Worm (Caenorhabditis elegans) whole organism, L2 larva: Measurements from ENCODE around the gene srd-16.

Experiments
- C34F6.9 ChIP-seq: fragments of 150-350 bp; optimal IDR thresholded peaks from 2 replicates; lab custom pipeline; 2014; ENCODE audit warnings: missing biosample characterization, missing genetic modification characterization
- F13H6.1 ChIP-seq: sonication (generic microtip); optimal IDR thresholded peaks from 2 replicates; lab custom pipeline; 2016; ENCODE audit warnings: missing genetic modification characterization, missing compliant biosample characterization
- aly-2 ChIP-seq: fragments of 150-350 bp; optimal IDR thresholded peaks from 2 replicates; lab custom pipeline; 2014; ENCODE audit warnings: missing biosample characterization, missing genetic modification characterization
- blmp-1 ChIP-seq: sonication (generic microtip); optimal IDR thresholded peaks from 2 replicates; lab custom pipeline; 2017; ENCODE audit warnings: missing genetic modification characterization, mild to moderate bottlenecking, missing compliant biosample characterization, antibody characterized with exemption, moderate library complexity; ENCODE audit not compliant: insufficient read depth
- ceh-16 ChIP-seq: fragments of 150-350 bp; optimal IDR thresholded peaks from 2 replicates; lab custom pipeline; 2014; ENCODE audit warnings: missing biosample characterization, missing genetic modification characterization
- ceh-82 ChIP-seq: fragments of 150-350 bp; optimal IDR thresholded peaks from 2 replicates; lab custom pipeline; 2014; ENCODE audit warnings: missing biosample characterization, missing genetic modification characterization
- egl-27 ChIP-seq: sonication (generic microtip); optimal IDR thresholded peaks from 3 replicates; lab custom pipeline; 2017; ENCODE audit warnings: missing biosample characterization, missing genetic modification reagents, missing genetic modification characterization
- elt-1 ChIP-seq: fragments of 150-350 bp; optimal IDR thresholded peaks from 2 replicates; lab custom pipeline; 2014; ENCODE audit warnings: missing biosample characterization, missing genetic modification characterization
- elt-3 ChIP-seq: sonication (generic microtip); optimal IDR thresholded peaks from 2 replicates; lab custom pipeline; 2017; ENCODE audit warnings: missing biosample characterization, missing genetic modification characterization
- fos-1 ChIP-seq: fragments of 150-350 bp; optimal IDR thresholded peaks from 2 replicates; lab custom pipeline; 2014; ENCODE audit warnings: missing biosample characterization, missing genetic modification characterization
- gmeb-1 ChIP-seq: fragments of 150-350 bp; optimal IDR thresholded peaks from 2 replicates; lab custom pipeline; 2014; ENCODE audit warnings: missing biosample characterization, missing genetic modification characterization
- lin-13 ChIP-seq: fragments of 150-350 bp; optimal IDR thresholded peaks from 2 replicates; lab custom pipeline; 2014; ENCODE audit warnings: missing biosample characterization, missing genetic modification reagents, missing genetic modification characterization
- lin-39 ChIP-seq: fragments of 150-350 bp; optimal IDR thresholded peaks from 2 replicates; lab custom pipeline; 2014; ENCODE audit warnings: missing biosample characterization, missing genetic modification reagents, missing genetic modification characterization
- lsy-2 ChIP-seq, 2 experiments: fragments of 150-350 bp in 1 of 2; sonication (generic microtip) in 1 of 2; optimal IDR thresholded peaks; 2 replicates each; lab custom pipeline; 2014 to 2017; ENCODE audit warnings: missing biosample characterization in 2 of 2, missing genetic modification characterization in 2 of 2
- mab-5 ChIP-seq: fragments of 150-350 bp; optimal IDR thresholded peaks from 2 replicates; lab custom pipeline; 2014; ENCODE audit warnings: missing biosample characterization, missing genetic modification characterization
- mbf-1 ChIP-seq: sonication (generic microtip); optimal IDR thresholded peaks from 2 replicates; lab custom pipeline; 2017; ENCODE audit warnings: missing biosample characterization, missing genetic modification characterization
- mdl-1 ChIP-seq, 2 experiments: fragments of 150-350 bp in 1 of 2; sonication (generic microtip) in 1 of 2; optimal IDR thresholded peaks; 2 replicates each; lab custom pipeline; 2017; ENCODE audit warnings: missing biosample characterization in 2 of 2, missing genetic modification characterization in 2 of 2
- nhr-10 ChIP-seq: sonication (generic microtip); optimal IDR thresholded peaks from 2 replicates; lab custom pipeline; 2017; ENCODE audit warnings: missing biosample characterization, missing genetic modification characterization
- nhr-11 ChIP-seq: fragments of 150-350 bp; optimal IDR thresholded peaks from 2 replicates; lab custom pipeline; 2014; ENCODE audit warnings: missing biosample characterization, missing genetic modification characterization
- nhr-12 ChIP-seq: fragments of 150-350 bp; optimal IDR thresholded peaks from 2 replicates; lab custom pipeline; 2014; ENCODE audit warnings: missing biosample characterization, missing genetic modification characterization
- nhr-129 ChIP-seq: fragments of 150-350 bp; optimal IDR thresholded peaks from 2 replicates; lab custom pipeline; 2014; ENCODE audit warnings: missing biosample characterization, missing genetic modification characterization
- nhr-21 ChIP-seq: fragments of 150-350 bp; optimal IDR thresholded peaks from 2 replicates; lab custom pipeline; 2014; ENCODE audit warnings: missing biosample characterization, missing genetic modification characterization
- nhr-23 ChIP-seq: fragments of 150-350 bp; optimal IDR thresholded peaks from 2 replicates; lab custom pipeline; 2014; ENCODE audit warnings: missing biosample characterization, missing genetic modification reagents, missing genetic modification characterization
- nhr-25 ChIP-seq: fragments of 150-350 bp; sonication (generic microtip); optimal IDR thresholded peaks from 3 replicates; lab custom pipeline; 2014; ENCODE audit warnings: missing biosample characterization, missing genetic modification characterization
- nhr-6 ChIP-seq: fragments of 150-350 bp; optimal IDR thresholded peaks from 2 replicates; lab custom pipeline; 2014; ENCODE audit warnings: missing biosample characterization, missing genetic modification characterization
- nhr-77 ChIP-seq: fragments of 150-350 bp; optimal IDR thresholded peaks from 2 replicates; lab custom pipeline; 2014; ENCODE audit warnings: missing biosample characterization, missing genetic modification characterization
- peb-1 ChIP-seq: fragments of 150-350 bp; optimal IDR thresholded peaks from 2 replicates; lab custom pipeline; 2014; ENCODE audit warnings: missing biosample characterization, missing genetic modification characterization
- sem-4 ChIP-seq: fragments of 150-350 bp; optimal IDR thresholded peaks from 2 replicates; lab custom pipeline; 2014; ENCODE audit warnings: missing biosample characterization, missing genetic modification reagents, missing genetic modification characterization
- skn-1 ChIP-seq: sonication (generic microtip); optimal IDR thresholded peaks from 2 replicates; lab custom pipeline; 2017; ENCODE audit warnings: missing biosample characterization, missing genetic modification characterization
- sma-3 ChIP-seq: sonication (generic microtip); optimal IDR thresholded peaks from 2 replicates; lab custom pipeline; 2016; ENCODE audit warnings: missing genetic modification reagents, missing genetic modification characterization, missing compliant biosample characterization
- sma-9 ChIP-seq, 2 experiments: fragments of 150-350 bp in 1 of 2; sonication (generic microtip) in 1 of 2; optimal IDR thresholded peaks; 2 replicates each; lab custom pipeline; 2014 to 2016; ENCODE audit warnings: missing genetic modification characterization in 2 of 2, mild to moderate bottlenecking in 1 of 2, missing biosample characterization in 1 of 2, missing compliant biosample characterization in 1 of 2, missing genetic modification reagents in 1 of 2, moderate library complexity in 1 of 2
- unc-55 ChIP-seq: fragments of 150-350 bp; sonication (generic microtip); optimal IDR thresholded peaks from 3 replicates; lab custom pipeline; 2014; ENCODE audit warnings: missing biosample characterization, missing genetic modification reagents, missing genetic modification characterization
- unc-62 ChIP-seq: fragments of 150-350 bp; optimal IDR thresholded peaks from 2 replicates; lab custom pipeline; 2014; ENCODE audit warnings: missing biosample characterization, missing genetic modification reagents, missing genetic modification characterization
- zag-1 ChIP-seq: fragments of 150-350 bp; optimal IDR thresholded peaks from 2 replicates; lab custom pipeline; 2014; ENCODE audit warnings: missing biosample characterization, missing genetic modification characterization
- ztf-1 ChIP-seq: fragments of 200-800 bp; sonication (Bioruptor generic); conservative IDR thresholded peaks from 2 replicates; pipeline ENCODE4 v1.3.6; 2022; ENCODE audit warnings: missing genetic modification characterization, missing compliant biosample characterization

srd-16 gene

DNA sequence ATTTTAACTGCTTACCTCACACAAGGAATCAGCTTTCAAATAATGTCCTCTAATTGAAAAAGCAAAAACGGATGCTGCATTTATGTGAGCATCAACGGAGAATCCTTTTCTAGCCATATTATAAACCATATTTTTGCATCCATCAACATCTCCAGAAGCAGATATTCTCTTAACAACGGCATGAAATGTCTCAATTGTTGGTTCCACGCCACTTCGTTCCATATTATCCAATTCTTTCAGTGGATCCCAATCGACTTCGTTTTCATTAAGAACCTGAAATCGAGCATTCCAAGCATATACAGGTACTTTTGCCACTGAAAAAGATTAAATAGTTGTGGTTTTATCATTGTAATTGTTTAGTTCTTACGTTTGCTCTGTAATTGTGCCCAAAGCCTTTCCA lies 17.0 kb upstream of the srd-16 start:
- TF ChIP-seq peb-1 = no peak
- no peak for TF ChIP-seq nhr-23 (tag; lab: Kevin White, UChicago)
- no peak for TF ChIP-seq ceh-82
- no peak for TF ChIP-seq sem-4 (tag; lab: Kevin White, UChicago)
- no peak for TF ChIP-seq skn-1
- TF ChIP-seq unc-55 (GFP tag; lab: Kevin White, UChicago) = no peak
- TF ChIP-seq mdl-1 (tag; optimal IDR thresholded peaks at IDR 0.05; lab: Kevin White, UChicago) = no peak
- no peak for TF ChIP-seq aly-2
- no peak for TF ChIP-seq nhr-77 (tag; lab: Kevin White, UChicago)
- no peak for TF ChIP-seq nhr-129
- TF ChIP-seq blmp-1 (tag; lab: Kevin White, UChicago) = no peak

DNA sequence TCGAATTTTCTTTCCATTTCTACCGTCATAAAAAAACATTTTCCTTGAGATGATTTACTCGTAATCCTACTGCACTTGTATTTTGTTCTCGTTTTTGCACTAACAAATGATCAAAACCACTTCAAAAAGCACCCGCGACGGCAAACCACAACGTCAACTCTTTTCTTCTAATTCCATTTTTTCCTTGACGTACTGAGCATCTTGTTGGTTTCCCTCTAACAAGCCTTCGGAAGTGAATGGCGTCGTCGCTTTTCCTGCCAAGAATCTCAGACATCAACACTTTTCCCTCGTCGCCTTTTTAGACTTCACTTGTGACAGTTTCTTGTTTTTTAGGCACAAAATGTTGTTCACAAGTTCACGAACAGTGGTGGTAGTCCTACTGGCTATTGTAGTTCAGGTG lies 12.6 kb upstream of the srd-16 start, which contains the start of gene C04E6.13:
TSS of gene C04E6.13 (plus strand) at position 301 of the 400 bp plus-strand sequence.
- no peak for TF ChIP-seq peb-1
- TF ChIP-seq nhr-77 (tag; lab: Kevin White, UChicago) = no peak
- TF ChIP-seq nhr-11 (tag; lab: Kevin White, UChicago) = no peak
- no peak for TF ChIP-seq unc-62 (GFP tag; lab: Kevin White, UChicago)
- TF ChIP-seq aly-2 = no peak
- no peak for TF ChIP-seq ztf-1
- no peak for TF ChIP-seq zag-1 (tag; lab: Kevin White, UChicago)
- TF ChIP-seq sem-4 (tag; lab: Kevin White, UChicago) = no peak
- TF ChIP-seq fos-1 (tag; lab: Kevin White, UChicago) = no peak
- TF ChIP-seq nhr-129 = no peak
- TF ChIP-seq, all 48 proteins: peak for 0

DNA sequence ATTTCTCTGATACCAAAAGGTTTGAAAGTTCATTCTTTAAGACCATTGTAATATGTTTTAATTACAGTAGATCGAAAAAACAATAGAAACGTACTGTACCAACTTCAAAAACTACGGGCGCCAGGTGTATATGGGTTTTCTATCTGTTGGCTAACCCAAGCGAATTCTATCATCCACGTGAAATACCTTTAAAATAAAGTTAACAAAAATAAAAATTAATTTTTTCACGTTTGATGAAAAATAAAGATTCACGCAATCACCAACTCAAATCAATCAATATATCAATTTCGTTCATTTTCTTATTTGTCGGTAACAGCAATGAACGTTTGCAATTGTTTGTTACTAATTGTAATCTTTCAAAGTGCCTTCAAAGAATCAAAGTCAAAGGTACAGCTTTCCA lies 7.2 kb upstream of the srd-16 start, which contains the start of gene C04E6.4:
TSS of gene C04E6.4 (plus strand) at position 301 of the 400 bp plus-strand sequence.
- TF ChIP-seq ceh-16 (tag; lab: Kevin White, UChicago) (no peak), blmp-1 (tag; lab: Kevin White, UChicago) (no peak), sma-9 (GFP tag; optimal IDR thresholded peaks at IDR 0.05; lab: Kevin White, UChicago) (no peak), sma-9 (tag; optimal IDR thresholded peaks at IDR 0.05; lab: Kevin White, UChicago) (no peak), mbf-1 (no peak), zag-1 (tag; lab: Kevin White, UChicago) (no peak), ceh-82 (no peak), nhr-77 (tag; lab: Kevin White, UChicago) (no peak), gmeb-1 (no peak), fos-1 (tag; lab: Kevin White, UChicago) (no peak), F13H6.1 (tag; lab: Kevin White, UChicago) (no peak), egl-27 (no peak), ztf-1 (no peak)

DNA sequence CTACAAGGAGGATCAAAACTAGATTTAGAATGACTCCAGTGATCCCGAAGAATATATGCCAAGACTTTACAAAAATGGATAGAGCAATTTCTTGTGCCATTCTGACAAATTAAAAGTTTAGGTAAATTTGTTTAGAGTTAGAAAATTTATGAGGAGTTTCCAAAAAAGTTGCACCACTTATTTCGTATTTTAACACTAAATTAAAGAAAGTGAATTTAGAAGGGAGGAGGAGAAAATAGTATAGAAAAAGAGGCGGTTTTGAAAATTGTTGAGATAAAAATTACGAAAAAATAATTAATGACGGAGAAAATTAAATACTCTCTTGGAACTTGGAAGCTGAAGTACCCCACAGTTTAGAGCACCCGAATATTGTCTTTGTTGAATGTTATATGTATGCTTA lies 6.4 kb upstream of the srd-16 start, which contains the start of gene srd-15:
TSS of gene srd-15 (minus strand) at position 101 of the 400 bp plus-strand sequence.
- TF ChIP-seq ztf-1 = no peak
- TF ChIP-seq sem-4 (tag; lab: Kevin White, UChicago) = no peak
- no peak for TF ChIP-seq elt-1 (tag; lab: Kevin White, UChicago)
- TF ChIP-seq nhr-25 (tag; lab: Kevin White, UChicago) = no peak
- no peak for TF ChIP-seq lin-39 (tag; lab: Kevin White, UChicago)
- no peak for TF ChIP-seq nhr-21 (tag; lab: Kevin White, UChicago)
- TF ChIP-seq nhr-6 = no peak
- no peak for TF ChIP-seq mdl-1 (tag; optimal IDR thresholded peaks at IDR 0.05; lab: Kevin White, UChicago)
- TF ChIP-seq lin-13 (GFP tag; lab: Kevin White, UChicago) = no peak
- no peak for TF ChIP-seq nhr-11 (tag; lab: Kevin White, UChicago)
- no peak for TF ChIP-seq sma-3
- no peak for TF ChIP-seq ceh-16 (tag; lab: Kevin White, UChicago)
- TF ChIP-seq C34F6.9 = no peak

DNA sequence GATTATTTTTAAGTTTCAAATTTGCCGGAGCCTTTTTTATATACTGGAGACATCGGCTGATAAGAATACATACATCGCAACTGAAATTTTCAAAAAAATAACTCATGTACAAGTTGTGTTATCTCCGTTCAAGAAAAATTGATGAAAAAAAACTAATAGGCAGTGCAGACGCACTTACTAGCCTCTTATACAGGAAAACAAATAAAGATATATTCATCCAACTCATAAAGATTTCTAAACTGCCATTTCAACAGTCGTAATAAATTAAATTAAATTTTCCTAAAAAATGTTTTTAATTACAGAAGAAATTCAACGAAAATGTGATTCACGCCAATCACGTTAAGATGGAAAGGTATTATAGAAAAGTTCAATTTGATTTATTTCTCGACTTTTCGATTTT lies 2.0 kb upstream of the srd-16 start, which contains the start of gene C04E6.5:
TSS of gene C04E6.5 (plus strand) at position 301 of the 400 bp plus-strand sequence.
- TF ChIP-seq F13H6.1 (tag; lab: Kevin White, UChicago) (no peak), nhr-12 (tag; lab: Kevin White, UChicago) (no peak), ceh-16 (tag; lab: Kevin White, UChicago) (no peak), lsy-2 (tag; optimal IDR thresholded peaks at IDR 0.05; lab: Kevin White, UChicago) (no peak), skn-1 (no peak), mdl-1 (tag; optimal IDR thresholded peaks at IDR 0.05; lab: Kevin White, UChicago) (no peak), nhr-10 (tag; lab: Kevin White, UChicago) (no peak), lin-39 (tag; lab: Kevin White, UChicago) (no peak), zag-1 (tag; lab: Kevin White, UChicago) (no peak), elt-3 (tag; lab: Kevin White, UChicago) (no peak), fos-1 (tag; lab: Kevin White, UChicago) (no peak), mab-5 (tag; lab: Kevin White, UChicago) (no peak)
- TF ChIP-seq, all 48 proteins: peak for 0
